Fruit fly (Drosophila melanogaster) whole organism, embryonic: ENCODE measurements around the gene TwdlV.

Source experiments
- Adf1 ChIP-seq: fragments of 200-800 bp; sonication (Bioruptor generic); IDR thresholded peaks from 2 replicates; pipeline ENCODE4 v1.3.6; 2022; ENCODE audit warnings: missing biosample characterization, missing genetic modification characterization
- Bteb2 ChIP-seq: fragments of 200-800 bp; sonication (Bioruptor generic); optimal IDR thresholded peaks from 2 replicates; lab custom pipeline; 2016; ENCODE audit warnings: missing biosample characterization, missing genetic modification characterization
- CG1024 ChIP-seq: fragments of 200-800 bp; sonication (Bioruptor generic); IDR thresholded peaks from 2 replicates; pipeline ENCODE4 v1.3.6; 2022; ENCODE audit warnings: missing biosample characterization, missing genetic modification characterization
- CG10267 ChIP-seq: fragments of 200-800 bp; sonication (Bioruptor generic); optimal IDR thresholded peaks from 2 replicates; lab custom pipeline; 2018; ENCODE audit warnings: missing biosample characterization, mild to moderate bottlenecking, missing genetic modification characterization, moderate library complexity
- CG12659 ChIP-seq: fragments of 200-800 bp; sonication (Bioruptor generic); optimal IDR thresholded peaks from 3 replicates; lab custom pipeline; 2017; ENCODE audit warnings: mild to moderate bottlenecking, missing biosample characterization, missing genetic modification reagents, missing genetic modification characterization
- CG14710 ChIP-seq: fragments of 200-800 bp; sonication (Bioruptor generic); optimal IDR thresholded peaks from 3 replicates; lab custom pipeline; 2019; ENCODE audit warnings: missing biosample characterization, mild to moderate bottlenecking, missing genetic modification characterization, moderate library complexity
- CG15601 ChIP-seq: fragments of 200-800 bp; sonication (Bioruptor generic); optimal IDR thresholded peaks from 3 replicates; lab custom pipeline; 2019; ENCODE audit warnings: missing biosample characterization, mild to moderate bottlenecking, missing genetic modification characterization, moderate library complexity
- CG16813 ChIP-seq: fragments of 200-800 bp; sonication (Bioruptor generic); IDR thresholded peaks from 3 replicates; pipeline ENCODE4 v1.3.6; 2022; ENCODE audit warnings: missing biosample characterization, missing genetic modification characterization; ENCODE audit not compliant: partially characterized antibody
- CG16863 ChIP-seq: fragments of 200-800 bp; sonication (Bioruptor generic); optimal IDR thresholded peaks from 3 replicates; lab custom pipeline; 2016; ENCODE audit warnings: missing biosample characterization, missing genetic modification characterization
- CG17829 ChIP-seq: fragments of 200-800 bp; optimal IDR thresholded peaks from 2 replicates; lab custom pipeline; 2019; ENCODE audit warnings: missing biosample characterization, mild to moderate bottlenecking, missing genetic modification characterization, moderate library complexity
- CG1832 ChIP-seq: fragments of 200-800 bp; sonication (Bioruptor generic); optimal IDR thresholded peaks from 2 replicates; lab custom pipeline; 2017; ENCODE audit warnings: missing biosample characterization, mild to moderate bottlenecking, missing genetic modification characterization, inconsistent platforms
- CG31224 ChIP-seq: fragments of 200-800 bp; sonication (Bioruptor generic); IDR thresholded peaks from 2 replicates; pipeline ENCODE4 v1.3.6; 2022; ENCODE audit warnings: missing biosample characterization, missing genetic modification characterization
- CG3281 ChIP-seq: fragments of 200-800 bp; sonication (Bioruptor generic); optimal IDR thresholded peaks from 3 replicates; lab custom pipeline; 2017; ENCODE audit warnings: missing biosample characterization, mild to moderate bottlenecking, missing genetic modification characterization
- CG34224 ChIP-seq: fragments of 200-800 bp; sonication (Bioruptor generic); IDR thresholded peaks from 3 replicates; pipeline ENCODE4 v1.3.6; 2022; ENCODE audit warnings: missing biosample characterization, missing genetic modification characterization; ENCODE audit not compliant: partially characterized antibody
- CG3838 ChIP-seq: fragments of 200-800 bp; sonication (Bioruptor generic); optimal IDR thresholded peaks from 3 replicates; lab custom pipeline; 2016; ENCODE audit warnings: missing biosample characterization, missing genetic modification characterization
- CG3847 ChIP-seq: fragments of 200-800 bp; sonication (Bioruptor generic); IDR thresholded peaks from 2 replicates; pipeline ENCODE4 v1.3.6; 2022; ENCODE audit warnings: missing biosample characterization, missing genetic modification characterization
- CG4707 ChIP-seq: fragments of 200-800 bp; sonication (Bioruptor generic); optimal IDR thresholded peaks from 2 replicates; lab custom pipeline; 2018; ENCODE audit warnings: missing biosample characterization, mild to moderate bottlenecking, missing genetic modification characterization, moderate library complexity
- CG5953 ChIP-seq: fragments of 200-800 bp; sonication (Bioruptor generic); IDR thresholded peaks from 2 replicates; pipeline ENCODE4 v1.3.6; 2022; ENCODE audit warnings: missing biosample characterization, missing genetic modification characterization
- CG7372 ChIP-seq: fragments of 200-800 bp; sonication (Bioruptor generic); IDR thresholded peaks from 2 replicates; pipeline ENCODE4 v1.3.6; 2022; ENCODE audit warnings: missing biosample characterization, missing genetic modification characterization
- CG8765 ChIP-seq: fragments of 200-800 bp; sonication (Bioruptor generic); IDR thresholded peaks from 2 replicates; pipeline ENCODE4 v1.3.6; 2022; ENCODE audit warnings: missing biosample characterization, missing genetic modification characterization
- CG9215 ChIP-seq: fragments of 200-800 bp; sonication (Bioruptor generic); IDR thresholded peaks from 2 replicates; pipeline ENCODE4 v1.3.6; 2022; ENCODE audit warnings: missing biosample characterization, missing genetic modification characterization
- CG9932 ChIP-seq: fragments of 200-800 bp; sonication (Bioruptor generic); IDR thresholded peaks from 2 replicates; pipeline ENCODE4 v1.3.6; 2022; ENCODE audit warnings: missing biosample characterization, missing genetic modification characterization
- CTCF ChIP-seq: fragments of 200-800 bp; sonication (Bioruptor generic); optimal IDR thresholded peaks from 2 replicates; lab custom pipeline; 2017; ENCODE audit warnings: missing biosample characterization, mild to moderate bottlenecking, missing genetic modification characterization, moderate library complexity
- Deaf1 ChIP-seq: fragments of 200-800 bp; optimal IDR thresholded peaks from 3 replicates; lab custom pipeline; 2019; ENCODE audit warnings: missing biosample characterization, mild to moderate bottlenecking, missing genetic modification characterization, moderate library complexity
- Dfd ChIP-seq, 2 experiments: fragments of >200 bp; optimal IDR thresholded peaks; 2 replicates each; lab custom pipeline; 2017; ENCODE audit warnings: missing biosample characterization in 2 of 2, missing genetic modification characterization in 2 of 2
- Ets97D ChIP-seq: fragments of 200-800 bp; sonication (Bioruptor generic); optimal IDR thresholded peaks from 3 replicates; lab custom pipeline; 2016; ENCODE audit warnings: missing biosample characterization, missing genetic modification characterization
- H15 ChIP-seq: fragments of 200-800 bp; sonication (Bioruptor generic); IDR thresholded peaks from 3 replicates; pipeline ENCODE4 v1.3.6; 2022; ENCODE audit warnings: missing biosample characterization, missing genetic modification characterization
- HLH3B ChIP-seq: fragments of 200-800 bp; sonication (Bioruptor generic); IDR thresholded peaks from 2 replicates; pipeline ENCODE4 v1.3.6; 2022; ENCODE audit warnings: missing biosample characterization, missing genetic modification characterization
- HmgD ChIP-seq: fragments of 200-800 bp; sonication (Bioruptor generic); optimal IDR thresholded peaks from 3 replicates; lab custom pipeline; 2016; ENCODE audit warnings: missing biosample characterization, missing genetic modification characterization
- Sin3A ChIP-seq: fragments of >200 bp; optimal IDR thresholded peaks from 2 replicates; lab custom pipeline; 2018
- Sry-δ ChIP-seq: fragments of 200-800 bp; sonication (Bioruptor generic); optimal IDR thresholded peaks from 2 replicates; lab custom pipeline; 2016; ENCODE audit warnings: missing biosample characterization, missing genetic modification characterization
- Stat92E ChIP-seq, 3 experiments: fragments of >200 bp in 2 of 3; fragments of 200-800 bp in 1 of 3; sonication (Bioruptor generic) in 1 of 3; optimal IDR thresholded peaks; 2 replicates each; lab custom pipeline; 2017 to 2019; ENCODE audit warnings: missing biosample characterization in 3 of 3, missing genetic modification characterization in 3 of 3, mild to moderate bottlenecking in 1 of 3, moderate library complexity in 1 of 3
- Tbp ChIP-seq: fragments of >200 bp; optimal IDR thresholded peaks from 2 replicates; lab custom pipeline; 2018; ENCODE audit warnings: missing biosample characterization, missing genetic modification characterization
- Xbp1 ChIP-seq: fragments of 200-800 bp; sonication (Bioruptor generic); optimal IDR thresholded peaks from 3 replicates; lab custom pipeline; 2016; ENCODE audit warnings: missing biosample characterization, mild to moderate bottlenecking, missing genetic modification characterization
- ap ChIP-seq: fragments of 200-800 bp; sonication (Bioruptor generic); IDR thresholded peaks from 2 replicates; pipeline ENCODE4 v1.3.6; 2022; ENCODE audit warnings: missing biosample characterization, missing genetic modification characterization
- br ChIP-seq: fragments of >200 bp; optimal IDR thresholded peaks from 2 replicates; lab custom pipeline; 2017
- cas ChIP-seq: fragments of 200-800 bp; sonication (Bioruptor generic); IDR thresholded peaks from 2 replicates; pipeline ENCODE4 v1.3.6; 2022; ENCODE audit warnings: missing biosample characterization, missing genetic modification characterization
- cwo ChIP-seq: fragments of 200-800 bp; sonication (Bioruptor generic); optimal IDR thresholded peaks from 3 replicates; lab custom pipeline; 2017; ENCODE audit warnings: missing biosample characterization, missing genetic modification characterization, mild to moderate bottlenecking, moderate library complexity, missing genetic modification reagents
- danr ChIP-seq: fragments of 200-800 bp; sonication (Bioruptor generic); IDR thresholded peaks from 2 replicates; pipeline ENCODE4 v1.3.6; 2022; ENCODE audit warnings: missing biosample characterization, missing genetic modification characterization
- dm ChIP-seq: fragments of 200-800 bp; sonication (Bioruptor generic); optimal IDR thresholded peaks from 3 replicates; lab custom pipeline; 2016; ENCODE audit warnings: missing biosample characterization, missing genetic modification characterization
- eyg ChIP-seq: fragments of 200-800 bp; sonication (Bioruptor generic); optimal IDR thresholded peaks from 3 replicates; lab custom pipeline; 2016; ENCODE audit warnings: missing biosample characterization, missing genetic modification characterization
- gcm2 ChIP-seq: fragments of 200-800 bp; sonication (Bioruptor generic); optimal IDR thresholded peaks from 2 replicates; lab custom pipeline; 2016; ENCODE audit warnings: missing biosample characterization, missing genetic modification characterization
- nau ChIP-seq: fragments of 200-800 bp; sonication (Bioruptor generic); optimal IDR thresholded peaks from 3 replicates; lab custom pipeline; 2017; ENCODE audit warnings: missing biosample characterization, mild to moderate bottlenecking, missing genetic modification characterization, missing genetic modification reagents
- nmo ChIP-seq: fragments of 200-800 bp; sonication (Bioruptor generic); optimal IDR thresholded peaks from 2 replicates; lab custom pipeline; 2018; ENCODE audit warnings: missing biosample characterization, mild to moderate bottlenecking, missing genetic modification characterization, moderate library complexity
- oc ChIP-seq: fragments of 200-800 bp; sonication (Bioruptor generic); optimal IDR thresholded peaks from 2 replicates; lab custom pipeline; 2018; ENCODE audit warnings: missing biosample characterization, mild to moderate bottlenecking, missing genetic modification characterization, moderate library complexity
- org-1 ChIP-seq: fragments of 200-800 bp; sonication (Bioruptor generic); optimal IDR thresholded peaks from 2 replicates; lab custom pipeline; 2017; ENCODE audit warnings: missing biosample characterization, missing genetic modification characterization
- pan ChIP-seq, 4 experiments: fragments of >200 bp in 3 of 4; fragments of 200-800 bp in 1 of 4; sonication (Bioruptor generic) in 1 of 4; optimal IDR thresholded peaks in 3 of 4; IDR thresholded peaks in 1 of 4; 2 replicates each; pipeline versions ENCODE4 v1.3.6 to Lab custom; 2017 to 2022; ENCODE audit warnings: missing biosample characterization in 2 of 4, missing genetic modification characterization in 2 of 4, mixed read lengths in 1 of 4
- sisA ChIP-seq: fragments of 200-800 bp; sonication (Bioruptor generic); IDR thresholded peaks from 2 replicates; pipeline ENCODE4 v1.3.6; 2022; ENCODE audit warnings: missing biosample characterization, missing genetic modification characterization
- ssp ChIP-seq: fragments of 200-800 bp; sonication (Bioruptor generic); IDR thresholded peaks from 2 replicates; pipeline ENCODE4 v1.3.6; 2022; ENCODE audit warnings: missing biosample characterization, missing genetic modification characterization
- stc ChIP-seq: fragments of 200-800 bp; sonication (Bioruptor generic); IDR thresholded peaks from 2 replicates; pipeline ENCODE4 v1.3.6; 2022; ENCODE audit warnings: missing biosample characterization, missing genetic modification characterization
- vfl ChIP-seq: fragments of 200-800 bp; sonication (Bioruptor generic); optimal IDR thresholded peaks from 2 replicates; lab custom pipeline; 2016; ENCODE audit warnings: missing biosample characterization, missing genetic modification characterization
- vnd ChIP-seq: fragments of 200-800 bp; sonication (Bioruptor generic); IDR thresholded peaks from 3 replicates; pipeline ENCODE4 v1.3.6; 2022; ENCODE audit warnings: missing biosample characterization, missing genetic modification characterization; ENCODE audit not compliant: partially characterized antibody

The TwdlV gene

DNA sequence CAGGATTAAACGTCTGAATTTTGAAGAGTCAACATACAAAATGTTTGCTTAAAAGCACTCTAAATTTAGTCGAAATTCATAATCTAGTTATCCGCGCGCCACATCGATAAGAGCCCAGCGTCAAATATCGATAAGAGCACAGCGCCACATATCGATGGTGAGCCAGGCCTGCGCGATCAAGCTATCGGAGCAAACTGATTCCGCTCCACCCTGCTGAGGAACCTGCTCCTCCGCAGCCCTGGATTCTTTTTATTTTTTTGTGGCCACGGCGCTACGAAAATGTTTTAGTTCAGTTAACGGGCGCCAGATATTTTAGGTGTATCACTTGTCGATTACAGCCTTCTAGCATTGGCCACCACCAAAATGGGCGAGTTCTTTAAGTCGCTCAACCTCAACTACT is 33.7 kb upstream of the TwdlV start (continued):
- TF ChIP-seq HmgD (GFP tag; lab: Kevin White, UChicago) (peak; percentile 86), br (lab: Kevin White, UChicago) (no peak), vfl (GFP tag; lab: Kevin White, UChicago) (peak; percentile 19), Stat92E (GFP tag; optimal IDR thresholded peaks at IDR 0.05; lab: Kevin White, UChicago) (peak in 1 of 3 experiments; percentile 6), Sin3A (lab: Kevin White, UChicago) (peak; percentile 73), CG16813 (peak; percentile 98), oc (tag; lab: Kevin White, UChicago) (no peak), Deaf1 (tag; lab: Kevin White, UChicago) (peak; percentile 33), Xbp1 (peak; percentile 55), Bteb2 (GFP tag; lab: Kevin White, UChicago) (no peak), eyg (GFP tag; lab: Kevin White, UChicago) (no peak), Sry-δ (GFP tag; lab: Kevin White, UChicago) (peak; percentile 88), CG3838 (GFP tag; lab: Kevin White, UChicago) (no peak), CG9932 (GFP tag; lab: Robert Waterston, UW) (peak; percentile 78), CG8765 (no peak), sisA (GFP tag; lab: Robert Waterston, UW) (0 out of 2 replicates have a peak, but pooled peaks have one; percentile 14), H15 (GFP tag; lab: Robert Waterston, UW) (no peak; the same call in 2 of the 3 replicates), CG15601 (tag; lab: Kevin White, UChicago) (no peak), Dfd (GFP tag; optimal IDR thresholded peaks at IDR 0.05; lab: Kevin White, UChicago) (no peak), nau (GFP tag; lab: Kevin White, UChicago) (no peak), ap (GFP tag; lab: Robert Waterston, UW) (no peak), HLH3B (no peak), gcm2 (GFP tag; lab: Kevin White, UChicago) (no peak), cwo (GFP tag; lab: Kevin White, UChicago) (no peak), cas (GFP tag; lab: Robert Waterston, UW) (peak; percentile 25; the same call in 1 of the 2 replicates), CTCF (peak; percentile 68), Adf1 (GFP tag; lab: Robert Waterston, UW) (peak; percentile 56), CG9215 (GFP tag; lab: Robert Waterston, UW) (no peak), ssp (peak; percentile 48; the same call in 1 of the 2 replicates), nmo (GFP tag; lab: Kevin White, UChicago) (peak; percentile 53), CG3281 (GFP tag; lab: Kevin White, UChicago) (no peak), vnd (GFP tag; lab: Robert Waterston, UW) (peak; percentile 97), dm (GFP tag; lab: Kevin White, UChicago) (peak; percentile 1), CG31224 (GFP tag; lab: Robert Waterston, UW) (no peak), CG3847 (GFP tag; lab: Robert Waterston, UW) (peak; percentile 66), danr (GFP tag; lab: Robert Waterston, UW) (no peak), Ets97D (GFP tag; lab: Kevin White, UChicago) (peak; percentile 70), CG5953 (GFP tag; lab: Robert Waterston, UW) (no peak), CG12659 (GFP tag; lab: Kevin White, UChicago) (peak; percentile 72), CG1832 (GFP tag; lab: Kevin White, UChicago) (no peak), Tbp (GFP tag; lab: Kevin White, UChicago) (no peak), pan (optimal IDR thresholded peaks at IDR 0.05; lab: Kevin White, UChicago) (no peak), pan (GFP tag; optimal IDR thresholded peaks at IDR 0.05 in 1 of 2, IDR thresholded peaks at IDR 0.05 in 1 of 2) (no peak), CG1024 (GFP tag; lab: Robert Waterston, UW) (no peak; the same call in 1 of the 2 replicates), CG14710 (tag; lab: Kevin White, UChicago) (peak; percentile 42), CG7372 (GFP tag; lab: Robert Waterston, UW) (no peak), CG16863 (GFP tag; lab: Kevin White, UChicago) (no peak), CG17829 (tag; lab: Kevin White, UChicago) (peak; percentile 70), stc (GFP tag; lab: Robert Waterston, UW) (no peak), CG34224 (peak; percentile 99), org-1 (no peak), CG10267 (peak; percentile 45), CG4707 (no peak)
